Fruit fly (Drosophila melanogaster) whole organism, embryonic: ENCODE results near the gene Tig.

Source experiments
- Awh ChIP-seq: fragments of 200-800 bp; sonication (Bioruptor generic); IDR thresholded peaks from 2 replicates; pipeline ENCODE4, ENCODE4 v1.3.6; 2022; ENCODE audit warnings: missing biosample characterization, missing genetic modification characterization
- Blimp-1 ChIP-seq: fragments of 200-800 bp; sonication (Bioruptor generic); optimal IDR thresholded peaks from 3 replicates; lab custom pipeline; 2018; ENCODE audit warnings: missing biosample characterization, missing genetic modification characterization, mild to moderate bottlenecking, moderate library complexity, missing genetic modification reagents
- CG10431 ChIP-seq: fragments of 200-800 bp; sonication (Bioruptor generic); optimal IDR thresholded peaks from 3 replicates; lab custom pipeline; 2018; ENCODE audit warnings: missing biosample characterization, mild to moderate bottlenecking, missing genetic modification characterization
- CG12071 ChIP-seq: fragments of 200-800 bp; sonication (Bioruptor generic); optimal IDR thresholded peaks from 3 replicates; lab custom pipeline; 2018; ENCODE audit warnings: missing biosample characterization, mild to moderate bottlenecking, missing genetic modification characterization
- CG12155 ChIP-seq: fragments of 200-800 bp; sonication (Bioruptor generic); optimal IDR thresholded peaks from 3 replicates; lab custom pipeline; 2016; ENCODE audit warnings: missing biosample characterization, missing genetic modification characterization
- CG1233 ChIP-seq: fragments of 200-800 bp; sonication (Bioruptor generic); optimal IDR thresholded peaks from 4 replicates; lab custom pipeline; 2018; ENCODE audit warnings: missing biosample characterization, mild to moderate bottlenecking, missing genetic modification characterization
- CG14441 ChIP-seq: fragments of 200-800 bp; sonication (Bioruptor generic); IDR thresholded peaks from 2 replicates; pipeline ENCODE4 v1.3.6; 2022; ENCODE audit warnings: missing biosample characterization, missing genetic modification characterization
- CG15269 ChIP-seq: fragments of 200-800 bp; sonication (Bioruptor generic); optimal IDR thresholded peaks from 2 replicates; lab custom pipeline; 2018; ENCODE audit warnings: missing biosample characterization, mild to moderate bottlenecking, missing genetic modification characterization, moderate library complexity
- CG15601 ChIP-seq: fragments of 200-800 bp; sonication (Bioruptor generic); optimal IDR thresholded peaks from 3 replicates; lab custom pipeline; 2019; ENCODE audit warnings: missing biosample characterization, mild to moderate bottlenecking, missing genetic modification characterization, moderate library complexity
- CG17361 ChIP-seq: fragments of 200-800 bp; sonication (Bioruptor generic); IDR thresholded peaks from 3 replicates; pipeline ENCODE4 v1.3.6; 2022; ENCODE audit warnings: missing biosample characterization, missing genetic modification characterization
- CG17385 ChIP-seq: fragments of 200-800 bp; sonication (Bioruptor generic); optimal IDR thresholded peaks from 3 replicates; lab custom pipeline; 2018; ENCODE audit warnings: missing biosample characterization, mild to moderate bottlenecking, missing genetic modification characterization
- CG2120 ChIP-seq: fragments of 200-800 bp; sonication (Bioruptor generic); optimal IDR thresholded peaks from 3 replicates; lab custom pipeline; 2016; ENCODE audit warnings: missing biosample characterization, missing genetic modification characterization
- CG3065 ChIP-seq: fragments of 200-800 bp; sonication (Bioruptor generic); optimal IDR thresholded peaks from 2 replicates; lab custom pipeline; 2016; ENCODE audit warnings: missing biosample characterization, missing genetic modification characterization
- CG31224 ChIP-seq: fragments of 200-800 bp; sonication (Bioruptor generic); IDR thresholded peaks from 2 replicates; pipeline ENCODE4 v1.3.6; 2022; ENCODE audit warnings: missing biosample characterization, missing genetic modification characterization
- CG32772 ChIP-seq: fragments of 200-800 bp; sonication (Bioruptor generic); IDR thresholded peaks from 2 replicates; pipeline ENCODE4 v1.3.6; 2022; ENCODE audit warnings: missing biosample characterization, missing genetic modification characterization
- CG4707 ChIP-seq: fragments of 200-800 bp; sonication (Bioruptor generic); optimal IDR thresholded peaks from 2 replicates; lab custom pipeline; 2018; ENCODE audit warnings: missing biosample characterization, mild to moderate bottlenecking, missing genetic modification characterization, moderate library complexity
- CG5180 ChIP-seq: fragments of 200-800 bp; sonication (Bioruptor generic); optimal IDR thresholded peaks from 3 replicates; lab custom pipeline; 2017; ENCODE audit warnings: missing biosample characterization, missing genetic modification characterization, mild to moderate bottlenecking, moderate library complexity, missing genetic modification reagents
- CG6689 ChIP-seq: fragments of 200-800 bp; sonication (Bioruptor generic); IDR thresholded peaks from 2 replicates; pipeline ENCODE4 v1.3.6; 2022; ENCODE audit warnings: missing biosample characterization, missing genetic modification characterization
- CG7839 ChIP-seq: fragments of 200-800 bp; sonication (Bioruptor generic); optimal IDR thresholded peaks from 3 replicates; lab custom pipeline; 2018; ENCODE audit warnings: missing biosample characterization, mild to moderate bottlenecking, missing genetic modification characterization, moderate library complexity
- D ChIP-seq, 2 experiments: fragments of 200-800 bp in 1 of 2; fragments of >200 bp in 1 of 2; sonication (Bioruptor generic) in 1 of 2; optimal IDR thresholded peaks; 2 replicates in 1 of 2; 3 replicates in 1 of 2; lab custom pipeline; 2017; ENCODE audit warnings: mild to moderate bottlenecking in 1 of 2, missing biosample characterization in 1 of 2, missing genetic modification characterization in 1 of 2, missing genetic modification reagents in 1 of 2
- Ets65A ChIP-seq: fragments of 200-800 bp; sonication (Bioruptor generic); peaks from one replicate; lab custom pipeline; 2016; ENCODE audit warnings: missing biosample characterization, missing genetic modification characterization
- HmgZ ChIP-seq: fragments of 200-800 bp; sonication (Bioruptor generic); optimal IDR thresholded peaks from 2 replicates; lab custom pipeline; 2018; ENCODE audit warnings: missing biosample characterization, mild to moderate bottlenecking, missing genetic modification characterization
- Med ChIP-seq: fragments of 200-800 bp; sonication (Bioruptor generic); peaks from one replicate; lab custom pipeline; 2016; ENCODE audit warnings: missing biosample characterization, missing genetic modification characterization, mild to moderate bottlenecking, inconsistent platforms, moderate library complexity
- Nf-YA ChIP-seq: fragments of 200-800 bp; sonication (Bioruptor generic); IDR thresholded peaks from 2 replicates; pipeline ENCODE4 v1.3.6; 2022; ENCODE audit warnings: missing biosample characterization, missing genetic modification characterization
- Oaz ChIP-seq: fragments of 200-800 bp; sonication (Bioruptor generic); IDR thresholded peaks from 2 replicates; pipeline ENCODE4 v1.3.6; 2022; ENCODE audit warnings: missing biosample characterization, missing genetic modification characterization
- Rfx ChIP-seq: fragments of 200-800 bp; sonication (Bioruptor generic); IDR thresholded peaks from 2 replicates; pipeline ENCODE4 v1.3.6; 2022; ENCODE audit warnings: missing biosample characterization, missing genetic modification characterization
- Spps ChIP-seq: fragments of 200-800 bp; sonication (Bioruptor generic); optimal IDR thresholded peaks from 2 replicates; lab custom pipeline; 2018; ENCODE audit warnings: missing biosample characterization, mild to moderate bottlenecking, missing genetic modification characterization
- Xrp1 ChIP-seq: fragments of 200-800 bp; sonication (Bioruptor generic); IDR thresholded peaks from 2 replicates; pipeline ENCODE4 v1.3.6; 2022; ENCODE audit warnings: missing biosample characterization, missing genetic modification characterization
- YL-1 ChIP-seq: fragments of 200-800 bp; sonication (Bioruptor generic); optimal IDR thresholded peaks from 3 replicates; lab custom pipeline; 2017; ENCODE audit warnings: missing biosample characterization, mild to moderate bottlenecking, missing genetic modification characterization
- ara ChIP-seq: fragments of 200-800 bp; sonication (Bioruptor generic); IDR thresholded peaks from 2 replicates; pipeline ENCODE4 v1.3.6; 2022; ENCODE audit warnings: missing biosample characterization, missing genetic modification characterization
- ase ChIP-seq: fragments of 200-800 bp; sonication (Bioruptor generic); IDR thresholded peaks from 3 replicates; pipeline ENCODE4 v1.3.6; 2022; ENCODE audit warnings: missing biosample characterization, missing genetic modification characterization
- br ChIP-seq: fragments of >200 bp; optimal IDR thresholded peaks from 2 replicates; lab custom pipeline; 2017
- bsh ChIP-seq, 2 experiments: fragments of 200-800 bp; sonication (Bioruptor generic); optimal IDR thresholded peaks; 2 replicates each; lab custom pipeline; 2017 to 2018; ENCODE audit warnings: mild to moderate bottlenecking in 2 of 2, missing biosample characterization in 2 of 2, missing genetic modification characterization in 2 of 2, moderate library complexity in 1 of 2
- caup ChIP-seq: fragments of 200-800 bp; sonication (Bioruptor generic); optimal IDR thresholded peaks from 3 replicates; lab custom pipeline; 2017; ENCODE audit warnings: missing biosample characterization, mild to moderate bottlenecking, missing genetic modification characterization, moderate library complexity; ENCODE audit not compliant: severe bottlenecking
- ci ChIP-seq: fragments of 200-800 bp; sonication (Bioruptor generic); IDR thresholded peaks from 3 replicates; pipeline ENCODE4 v1.3.6; 2022; ENCODE audit warnings: missing biosample characterization, missing genetic modification characterization
- esg ChIP-seq: fragments of 200-800 bp; sonication (Bioruptor generic); conservative IDR thresholded peaks from 2 replicates; pipeline ENCODE4 v1.3.6; 2022; ENCODE audit warnings: missing biosample characterization, missing genetic modification characterization
- fd102C ChIP-seq: fragments of 200-800 bp; sonication (Bioruptor generic); optimal IDR thresholded peaks from 2 replicates; lab custom pipeline; 2018; ENCODE audit warnings: missing biosample characterization, mild to moderate bottlenecking, missing genetic modification characterization, moderate library complexity
- ftz-f1 ChIP-seq: fragments of 200-800 bp; sonication (Bioruptor generic); optimal IDR thresholded peaks from 2 replicates; lab custom pipeline; 2016; ENCODE audit warnings: missing biosample characterization, missing genetic modification characterization
- gem ChIP-seq: fragments of 200-800 bp; sonication (Bioruptor generic); optimal IDR thresholded peaks from 2 replicates; lab custom pipeline; 2019; ENCODE audit warnings: missing biosample characterization, mild to moderate bottlenecking, missing genetic modification characterization, moderate library complexity
- grn ChIP-seq: fragments of 200-800 bp; sonication (Bioruptor generic); optimal IDR thresholded peaks from 3 replicates; lab custom pipeline; 2017; ENCODE audit warnings: missing biosample characterization, missing genetic modification characterization
- hkb ChIP-seq, 2 experiments: fragments of 200-800 bp in 1 of 2; fragments of >200 bp in 1 of 2; sonication (Bioruptor generic) in 1 of 2; IDR thresholded peaks in 1 of 2; optimal IDR thresholded peaks in 1 of 2; 2 replicates each; pipeline versions ENCODE4 v1.3.6 to Lab custom; 2017 to 2022; ENCODE audit warnings: missing biosample characterization in 1 of 2, missing genetic modification characterization in 1 of 2
- lmd ChIP-seq: fragments of 200-800 bp; sonication (Bioruptor generic); IDR thresholded peaks from 2 replicates; pipeline ENCODE4 v1.3.6; 2022; ENCODE audit warnings: missing biosample characterization, missing genetic modification characterization
- lola ChIP-seq, 3 experiments: fragments of >200 bp in 2 of 3; fragments of 200-800 bp in 1 of 3; sonication (Bioruptor generic) in 1 of 3; optimal IDR thresholded peaks; 2 replicates each; lab custom pipeline; 2017 to 2019; ENCODE audit warnings: missing biosample characterization in 3 of 3, missing genetic modification characterization in 3 of 3, mild to moderate bottlenecking in 1 of 3, moderate library complexity in 1 of 3
- nau ChIP-seq: fragments of 200-800 bp; sonication (Bioruptor generic); optimal IDR thresholded peaks from 3 replicates; lab custom pipeline; 2017; ENCODE audit warnings: missing biosample characterization, mild to moderate bottlenecking, missing genetic modification characterization, missing genetic modification reagents
- pan ChIP-seq, 4 experiments: fragments of >200 bp in 3 of 4; fragments of 200-800 bp in 1 of 4; sonication (Bioruptor generic) in 1 of 4; optimal IDR thresholded peaks in 3 of 4; IDR thresholded peaks in 1 of 4; 2 replicates each; pipeline versions ENCODE4 v1.3.6 to Lab custom; 2017 to 2022; ENCODE audit warnings: missing biosample characterization in 2 of 4, missing genetic modification characterization in 2 of 4, mixed read lengths in 1 of 4
- shn ChIP-seq: fragments of 200-800 bp; sonication (Bioruptor generic); optimal IDR thresholded peaks from 3 replicates; lab custom pipeline; 2016; ENCODE audit warnings: missing biosample characterization, missing genetic modification characterization
- sqz ChIP-seq: fragments of 200-800 bp; sonication (Bioruptor generic); optimal IDR thresholded peaks from 3 replicates; lab custom pipeline; 2018; ENCODE audit warnings: missing biosample characterization, mild to moderate bottlenecking, missing genetic modification characterization
- ttk ChIP-seq: fragments of 200-800 bp; sonication (Bioruptor generic); IDR thresholded peaks from 2 replicates; pipeline ENCODE4 v2.1.2; 2022; ENCODE audit warnings: missing biosample characterization, missing genetic modification characterization
- zfh1 ChIP-seq: fragments of 200-800 bp; sonication (Bioruptor generic); IDR thresholded peaks from 3 replicates; pipeline ENCODE4 v1.3.6; 2022; ENCODE audit warnings: missing biosample characterization, missing genetic modification characterization

Gene Tig

DNA sequence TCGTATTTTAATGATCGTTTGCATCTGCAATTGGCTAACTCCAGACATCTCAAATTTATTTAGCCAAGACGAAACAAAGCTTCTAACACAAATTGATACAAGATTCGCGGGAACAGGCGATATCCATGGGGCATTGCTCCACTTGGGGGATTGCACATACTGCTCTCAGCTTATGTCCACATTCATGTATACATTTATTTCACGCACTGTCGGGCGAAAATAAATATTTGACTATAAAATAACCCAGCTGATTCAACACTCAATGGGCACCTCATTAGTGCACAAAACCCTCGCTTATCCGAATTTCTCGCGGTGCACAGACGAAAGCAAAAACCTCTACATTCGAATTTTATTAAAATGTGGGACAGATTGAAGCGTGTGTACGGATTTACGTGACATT lies 38.4 kb upstream of the Tig start (continued):
- TF ChIP-seq CG5180 (GFP tag; lab: Kevin White, UChicago) (peak; percentile 58), gem (tag; lab: Kevin White, UChicago) (peak; percentile 23), HmgZ (tag; lab: Kevin White, UChicago) (peak; percentile 12), CG3065 (GFP tag; lab: Kevin White, UChicago) (no peak), ase (peak; percentile 36; the same call in 1 of the 3 replicates), nau (GFP tag; lab: Kevin White, UChicago) (peak; percentile 56), Med (GFP tag; lab: Kevin White, UChicago) (peak; percentile 84), CG17385 (GFP tag; lab: Kevin White, UChicago) (peak; percentile 17), zfh1 (GFP tag; lab: Robert Waterston, UW) (peak; percentile 46; the same call in 1 of the 3 replicates), Oaz (GFP tag; lab: Robert Waterston, UW) (no peak), shn (GFP tag; lab: Kevin White, UChicago) (no peak), CG32772 (GFP tag; lab: Robert Waterston, UW) (no peak), Rfx (no peak), Ets65A (GFP tag; lab: Kevin White, UChicago) (no peak), CG17361 (GFP tag; lab: Robert Waterston, UW) (no peak), Awh (peak; percentile 46; the same call in 1 of the 2 replicates), Xrp1 (GFP tag; lab: Robert Waterston, UW) (peak; percentile 63), CG1233 (GFP tag; lab: Kevin White, UChicago) (peak; percentile 7), lola (GFP tag; optimal IDR thresholded peaks at IDR 0.05; lab: Kevin White, UChicago) (peak in 1 of 3 experiments; percentile 5), CG7839 (peak; percentile 16), YL-1 (GFP tag; lab: Kevin White, UChicago) (no peak), D (optimal IDR thresholded peaks at IDR 0.05; lab: Kevin White, UChicago) (no peak), D (GFP tag; optimal IDR thresholded peaks at IDR 0.05; lab: Kevin White, UChicago) (peak; percentile 50), ci (GFP tag; lab: Robert Waterston, UW) (peak; percentile 67; the same call in 2 of the 3 replicates), Spps (tag; lab: Kevin White, UChicago) (peak; percentile 27), lmd (no peak), Nf-YA (GFP tag; lab: Robert Waterston, UW) (0 out of 2 replicates have a peak, but pooled peaks have one; percentile 16), CG10431 (peak; percentile 35), CG14441 (peak; percentile 39; the same call in 1 of the 2 replicates), br (lab: Kevin White, UChicago) (no peak), ftz-f1 (GFP tag; lab: Kevin White, UChicago) (no peak), Blimp-1 (GFP tag; lab: Kevin White, UChicago) (peak; percentile 52), sqz (GFP tag; lab: Kevin White, UChicago) (peak; percentile 15), CG4707 (GFP tag; lab: Kevin White, UChicago) (peak; percentile 55), ara (0 out of 2 replicates have a peak, but pooled peaks have one; percentile 4), ttk (GFP tag; lab: Robert Waterston, UW) (0 out of 2 replicates have a peak, but pooled peaks have one; percentile 15), CG6689 (no peak), grn (GFP tag; lab: Kevin White, UChicago) (no peak), CG12071 (GFP tag; lab: Kevin White, UChicago) (peak; percentile 75), hkb (optimal IDR thresholded peaks at IDR 0.05; lab: Kevin White, UChicago) (no peak), hkb (GFP tag; IDR thresholded peaks at IDR 0.05; lab: Robert Waterston, UW) (peak; percentile 35; the same call in 1 of the 2 replicates), bsh (GFP tag; optimal IDR thresholded peaks at IDR 0.05; lab: Kevin White, UChicago) (peak in 1 of 2 experiments; percentile 42), pan (optimal IDR thresholded peaks at IDR 0.05; lab: Kevin White, UChicago) (no peak), pan (GFP tag; optimal IDR thresholded peaks at IDR 0.05 in 1 of 2, IDR thresholded peaks at IDR 0.05 in 1 of 2) (peak in 1 of 2 experiments; percentile 35), CG15601 (tag; lab: Kevin White, UChicago) (peak; percentile 12), CG15269 (tag; lab: Kevin White, UChicago) (peak; percentile 16), caup (GFP tag; lab: Kevin White, UChicago) (peak; percentile 7), CG31224 (GFP tag; lab: Robert Waterston, UW) (no peak), fd102C (GFP tag; lab: Kevin White, UChicago) (no peak), esg (GFP tag; lab: Robert Waterston, UW) (no peak), CG2120 (GFP tag; lab: Kevin White, UChicago) (no peak), CG12155 (no peak)
